Fruit fly (Drosophila melanogaster) whole organism, larva: ENCODE measurements around the gene CG42704.

Experiments
- noc ChIP-seq: fragments of 200-800 bp; sonication (Bioruptor generic); optimal IDR thresholded peaks from 3 replicates; lab custom pipeline; 2019; ENCODE audit warnings: missing biosample characterization, mild to moderate bottlenecking, missing genetic modification characterization, moderate library complexity

CG42704 gene

dm6 chrX:7412368-7412767 is at the start of gene CG42704:
TSS of gene CG42704 (plus strand) at chrX:7412668.
- no peak for TF ChIP-seq noc (tag; lab: Kevin White, UChicago)

DNA sequence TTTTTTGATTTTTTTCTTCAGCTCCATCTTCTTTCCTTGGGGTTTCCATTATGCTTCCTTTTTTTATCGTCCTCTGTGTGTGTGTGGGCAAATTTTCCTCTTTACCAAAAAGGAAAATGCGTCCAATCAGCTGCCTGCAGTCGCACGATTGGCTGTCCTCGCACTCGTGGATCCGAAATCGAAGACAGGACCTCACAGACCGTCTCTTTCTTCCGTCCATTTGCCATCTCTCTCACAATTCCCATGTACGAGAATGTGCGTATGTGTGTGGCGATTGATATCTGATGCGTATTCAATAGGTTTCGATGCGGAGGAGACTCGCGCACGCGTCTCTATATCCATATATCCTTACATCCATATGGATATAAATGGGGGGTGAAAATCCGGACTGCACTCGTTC is 44.1 kb upstream of the CG42704 start:
- TF ChIP-seq noc (tag; lab: Kevin White, UChicago): no peak

DNA sequence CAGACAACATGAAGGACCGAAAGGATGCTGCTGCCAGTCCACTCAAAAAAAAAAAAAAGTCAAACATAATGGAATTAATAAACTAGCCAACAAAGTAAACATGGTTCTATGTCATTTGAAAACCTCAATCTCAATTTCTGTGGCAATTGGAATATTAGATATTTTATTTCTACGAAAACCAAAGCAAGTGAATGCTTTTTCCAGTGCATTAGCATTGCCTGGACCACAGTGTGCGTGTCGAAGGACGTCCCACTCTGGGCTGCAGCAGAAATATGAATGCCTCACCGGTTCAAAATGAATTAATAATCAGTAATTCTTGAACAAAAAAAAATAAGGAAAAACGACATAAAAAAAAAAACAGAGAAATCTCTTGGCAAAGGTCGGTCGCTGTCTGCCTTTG is 40.0 kb upstream of the CG42704 start:
- no peak for TF ChIP-seq noc (tag; lab: Kevin White, UChicago)

dm6 chrX:7377840-7378239 is 34.6 kb upstream of the CG42704 start, which contains the start of gene CheA7a:
TSS of gene CheA7a (plus strand) at chrX:7378140.
- TF ChIP-seq noc (tag; lab: Kevin White, UChicago): no peak

dm6 chrX:7379569-7379968 is 32.9 kb upstream of the CG42704 start:
- no peak for TF ChIP-seq noc (tag; lab: Kevin White, UChicago)

dm6 chrX:7382890-7383289 is 29.6 kb upstream of the CG42704 start, which contains the start of gene CG42781:
TSS of gene CG42781 (minus strand) at chrX:7382990.
- no peak for TF ChIP-seq noc (tag; lab: Kevin White, UChicago)

DNA sequence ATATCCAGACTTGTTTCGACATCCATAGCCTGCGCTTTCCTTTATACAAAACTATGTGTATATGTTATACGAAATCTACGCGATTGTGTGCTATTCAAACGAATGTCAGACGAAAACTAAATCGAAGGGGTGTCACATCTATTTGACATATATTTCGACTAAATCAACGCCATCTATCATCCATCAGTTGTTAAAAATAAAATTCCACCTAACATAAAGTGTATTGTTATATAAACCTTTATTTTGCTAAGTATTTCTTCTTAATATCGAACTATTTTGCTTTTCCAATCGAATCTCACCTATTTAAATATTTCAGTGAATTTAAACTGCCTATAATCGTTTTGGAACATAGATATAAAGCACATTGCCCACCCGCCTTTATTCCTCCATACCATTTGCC is 9.4 kb upstream of the CG42704 start, which contains the start of gene CG15035:
CG15035 (minus strand) TSS at position 101 of the 400 bp plus-strand sequence.
- no peak for TF ChIP-seq noc (tag; lab: Kevin White, UChicago)

DNA sequence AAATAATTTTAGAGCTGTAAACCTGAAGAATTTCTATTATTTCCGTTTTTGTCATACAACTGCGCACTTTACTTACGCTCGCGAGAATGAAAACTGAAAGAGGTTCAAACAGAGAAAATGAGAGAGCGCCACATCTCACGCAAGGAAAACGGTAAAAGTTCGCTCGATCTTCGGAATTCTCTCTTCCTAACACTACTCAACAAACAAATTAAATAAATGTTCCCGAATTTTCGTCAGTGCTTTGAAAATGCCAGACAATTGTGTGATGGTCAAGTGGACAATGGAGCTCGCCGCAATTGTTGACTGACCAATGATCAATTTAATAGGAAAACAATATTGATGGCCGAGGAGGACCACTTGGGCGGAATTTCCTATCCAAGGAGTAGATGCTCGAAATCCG is 6.8 kb upstream of the CG42704 start, which contains the start of gene CG1677:
CG1677 (minus strand) TSS at position 101 of the 400 bp plus-strand sequence.
- TF ChIP-seq noc (tag; lab: Kevin White, UChicago): no peak

DNA sequence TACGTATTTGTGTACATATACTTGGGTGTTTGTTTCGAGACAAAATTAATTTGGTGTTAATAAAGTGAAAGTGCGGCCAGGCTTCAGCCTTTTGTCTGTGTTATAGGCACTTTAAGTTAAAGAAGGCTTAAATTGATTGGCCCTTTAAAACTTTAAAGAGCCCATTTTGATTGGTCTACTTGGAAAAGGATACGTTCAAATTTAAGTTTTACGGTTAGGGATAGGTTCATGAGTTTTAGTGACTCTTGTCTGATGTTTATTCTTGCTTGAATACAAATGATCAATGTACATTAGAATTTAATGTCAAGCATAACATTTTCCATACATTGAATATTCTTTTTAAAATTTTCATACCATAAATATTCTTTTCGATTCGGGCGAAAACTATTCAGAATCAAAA is 5.6 kb upstream of the CG42704 start, which contains the start of gene CG32727:
CG32727 (plus strand) TSS at position 301 of the 400 bp plus-strand sequence.
- no peak for TF ChIP-seq noc (tag; lab: Kevin White, UChicago)

- TF ChIP-seq noc (tag; lab: Kevin White, UChicago): no peak
Observed at dm6 chrX:7411806-7412205, 662 bp upstream of the CG42704 start, which contains the start of gene CG42246. TSS of gene CG42246 (minus strand) at chrX:7411906.

DNA sequence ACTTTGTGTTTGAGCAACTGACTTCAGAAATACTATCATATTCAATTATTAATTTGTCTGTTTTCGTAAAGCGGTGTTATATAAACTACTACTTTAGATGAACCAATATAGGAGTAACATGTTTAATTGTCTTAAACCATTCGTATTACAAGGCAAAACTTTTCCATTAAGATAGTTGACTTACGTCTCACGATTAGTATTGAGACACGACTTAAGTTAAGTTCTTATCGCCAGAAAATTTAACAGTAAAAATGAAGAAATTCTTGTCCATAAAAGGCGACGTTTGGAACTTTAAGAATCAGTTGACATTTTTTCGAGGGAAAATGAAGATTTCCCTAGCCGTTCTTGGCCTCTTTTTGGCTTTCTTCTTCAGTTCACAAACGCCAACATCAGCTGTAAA is 1.1 kb downstream of the CG42704 start, which contains the start of gene CG42705:
CG42705 (plus strand) TSS at position 301 of the 400 bp plus-strand sequence.
- no peak for TF ChIP-seq noc (tag; lab: Kevin White, UChicago)

DNA sequence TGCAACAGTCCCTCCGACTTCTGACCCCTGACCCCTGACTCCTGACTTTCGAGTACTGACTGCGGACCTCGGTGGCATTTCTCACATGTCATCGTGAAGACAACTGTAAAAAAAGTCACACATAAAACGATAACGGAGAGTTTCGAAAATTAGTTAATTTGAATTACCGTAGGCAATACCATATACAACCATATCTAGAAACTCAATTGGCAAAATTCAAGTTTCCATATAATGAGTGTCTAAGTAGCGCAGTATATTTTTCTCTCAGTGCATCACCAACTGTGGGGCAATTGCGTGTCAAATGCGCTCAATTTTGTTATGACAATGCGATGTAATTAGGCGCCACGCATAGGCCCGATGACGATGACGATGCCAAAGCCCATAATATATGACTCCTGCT is 2.6 kb downstream of the CG42704 start:
- no peak for TF ChIP-seq noc (tag; lab: Kevin White, UChicago)

DNA sequence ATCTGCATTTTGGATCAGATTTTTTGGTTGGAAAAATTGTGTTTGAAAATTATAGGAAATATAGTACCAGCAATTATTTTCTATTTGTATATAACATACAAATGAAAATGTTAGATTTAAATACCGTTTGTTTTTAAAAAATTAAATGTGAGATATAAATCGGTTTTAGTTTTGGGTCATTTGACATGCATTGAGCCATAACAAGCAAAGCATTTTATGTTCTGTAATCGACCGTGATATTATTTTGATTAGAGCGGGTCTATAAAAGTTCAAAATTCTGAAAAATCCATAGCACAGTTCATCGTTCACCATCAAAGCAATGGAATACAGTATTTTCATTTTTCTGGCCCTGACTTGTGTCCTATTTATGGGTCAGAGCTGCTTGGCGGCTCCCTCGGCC is 4.5 kb downstream of the CG42704 start, which contains the start of gene CG34337:
CG34337 (plus strand) TSS at position 301 of the 400 bp plus-strand sequence.
- no peak for TF ChIP-seq noc (tag; lab: Kevin White, UChicago)

DNA sequence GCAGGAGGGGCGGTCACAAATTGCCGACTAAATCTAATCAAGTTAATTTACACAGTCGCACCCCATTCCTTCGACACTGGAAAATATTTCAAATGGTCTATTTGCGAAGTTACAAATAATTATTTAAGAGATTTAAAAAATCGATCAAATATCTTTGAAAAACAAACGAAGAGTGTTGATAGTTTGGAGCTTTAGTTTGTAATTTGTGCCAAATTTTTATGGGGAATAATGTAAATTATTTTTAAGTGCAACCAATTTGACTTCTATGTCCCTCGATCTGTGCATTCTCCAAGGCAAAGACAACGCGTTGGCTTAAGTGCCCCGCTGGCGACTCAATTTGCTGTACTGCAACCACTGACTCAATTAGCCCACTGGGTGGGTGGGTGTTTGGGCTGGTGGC is 5.4 kb downstream of the CG42704 start:
- TF ChIP-seq noc (tag; lab: Kevin White, UChicago): no peak

DNA sequence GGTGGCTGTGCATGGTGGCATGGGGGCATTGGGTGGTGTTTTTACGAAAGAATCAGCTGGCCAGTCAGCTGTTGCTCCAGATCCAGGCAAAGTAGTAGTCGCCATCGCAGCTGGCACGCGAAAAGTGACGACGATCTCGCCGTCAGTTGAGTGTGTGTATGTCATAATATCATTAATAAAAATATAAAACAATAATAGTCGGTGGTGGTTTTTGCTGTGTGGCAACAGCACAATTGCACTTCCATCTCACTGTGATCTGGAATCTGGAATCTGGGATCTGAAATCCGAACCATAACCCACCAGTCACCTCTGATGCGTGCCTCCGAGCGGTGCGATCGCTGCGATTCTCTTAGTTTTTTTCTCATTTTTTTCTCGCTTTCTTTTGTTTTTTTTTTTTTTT is 5.8 kb downstream of the CG42704 start, which contains the start of gene rumpel:
rumpel (plus strand) TSS at position 301 of the 400 bp plus-strand sequence.
- TF ChIP-seq noc (tag; lab: Kevin White, UChicago): no peak

- TF ChIP-seq noc (tag; lab: Kevin White, UChicago): no peak
Observed at dm6 chrX:7422577-7422976, 10.1 kb downstream of the CG42704 start.

DNA sequence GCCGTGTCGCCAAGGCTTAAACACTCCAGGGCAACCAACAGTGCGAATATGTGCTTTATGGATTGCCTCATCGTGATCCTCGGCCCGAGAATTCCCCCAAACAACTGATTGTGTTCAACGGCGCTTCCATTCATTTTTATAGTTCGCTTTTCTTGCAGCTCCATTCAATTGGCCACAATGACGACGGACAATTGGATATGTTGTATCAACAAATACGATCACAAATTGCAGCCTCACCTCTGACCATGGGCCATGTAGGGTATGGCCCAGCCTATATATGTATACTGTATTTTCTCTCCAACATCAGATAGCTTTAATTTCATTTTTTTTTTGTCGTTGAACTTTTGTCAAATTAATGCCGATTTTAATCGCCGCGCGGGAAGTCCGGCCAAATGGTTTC is 12.3 kb downstream of the CG42704 start, which contains the start of gene CG15036:
CG15036 (minus strand) TSS at position 101 of the 400 bp plus-strand sequence.
- TF ChIP-seq noc (tag; lab: Kevin White, UChicago): no peak
